Worm (Caenorhabditis elegans) whole organism, L2 larva: Measurements from ENCODE around the gene F15D4.5.

Source experiments
- C34F6.9 ChIP-seq: fragments of 150-350 bp; optimal IDR thresholded peaks from 2 replicates; lab custom pipeline; 2014; ENCODE audit warnings: missing biosample characterization, missing genetic modification characterization
- F13H6.1 ChIP-seq: sonication (generic microtip); optimal IDR thresholded peaks from 2 replicates; lab custom pipeline; 2016; ENCODE audit warnings: missing genetic modification characterization, missing compliant biosample characterization
- R02D3.7 ChIP-seq: fragments of 150-350 bp; optimal IDR thresholded peaks from 2 replicates; lab custom pipeline; 2014; ENCODE audit warnings: missing biosample characterization, missing genetic modification characterization
- Y55F3AM.14 ChIP-seq: fragments of 200-800 bp; sonication (Bioruptor generic); optimal IDR thresholded peaks from 2 replicates; lab custom pipeline; 2018; ENCODE audit warnings: mild to moderate bottlenecking, missing genetic modification characterization, missing compliant biosample characterization
- ZK546.5 ChIP-seq: sonication (generic microtip); optimal IDR thresholded peaks from 2 replicates; lab custom pipeline; 2017; ENCODE audit warnings: missing biosample characterization, missing genetic modification characterization
- alr-1 ChIP-seq: fragments of 150-350 bp; optimal IDR thresholded peaks from 2 replicates; lab custom pipeline; 2014; ENCODE audit warnings: missing biosample characterization, missing genetic modification characterization
- ama-1 ChIP-seq: fragments of 150-350 bp; optimal IDR thresholded peaks from 2 replicates; lab custom pipeline; 2018; ENCODE audit warnings: inconsistent platforms
- blmp-1 ChIP-seq: sonication (generic microtip); optimal IDR thresholded peaks from 2 replicates; lab custom pipeline; 2017; ENCODE audit warnings: missing genetic modification characterization, mild to moderate bottlenecking, missing compliant biosample characterization, antibody characterized with exemption, moderate library complexity; ENCODE audit not compliant: insufficient read depth
- ceh-16 ChIP-seq: fragments of 150-350 bp; optimal IDR thresholded peaks from 2 replicates; lab custom pipeline; 2014; ENCODE audit warnings: missing biosample characterization, missing genetic modification characterization
- crh-2 ChIP-seq: sonication (generic microtip); optimal IDR thresholded peaks from 2 replicates; lab custom pipeline; 2017; ENCODE audit warnings: missing biosample characterization, missing genetic modification characterization
- egl-27 ChIP-seq: sonication (generic microtip); optimal IDR thresholded peaks from 3 replicates; lab custom pipeline; 2017; ENCODE audit warnings: missing biosample characterization, missing genetic modification reagents, missing genetic modification characterization
- elt-1 ChIP-seq: fragments of 150-350 bp; optimal IDR thresholded peaks from 2 replicates; lab custom pipeline; 2014; ENCODE audit warnings: missing biosample characterization, missing genetic modification characterization
- elt-3 ChIP-seq: sonication (generic microtip); optimal IDR thresholded peaks from 2 replicates; lab custom pipeline; 2017; ENCODE audit warnings: missing biosample characterization, missing genetic modification characterization
- fos-1 ChIP-seq: fragments of 150-350 bp; optimal IDR thresholded peaks from 2 replicates; lab custom pipeline; 2014; ENCODE audit warnings: missing biosample characterization, missing genetic modification characterization
- gmeb-1 ChIP-seq: fragments of 150-350 bp; optimal IDR thresholded peaks from 2 replicates; lab custom pipeline; 2014; ENCODE audit warnings: missing biosample characterization, missing genetic modification characterization
- lin-11 ChIP-seq: fragments of 150-350 bp; sonication (generic microtip); optimal IDR thresholded peaks from 2 replicates; lab custom pipeline; 2014; ENCODE audit warnings: missing biosample characterization, missing genetic modification characterization, inconsistent platforms, mixed read lengths
- lin-13 ChIP-seq: fragments of 150-350 bp; optimal IDR thresholded peaks from 2 replicates; lab custom pipeline; 2014; ENCODE audit warnings: missing biosample characterization, missing genetic modification reagents, missing genetic modification characterization
- lsy-2 ChIP-seq, 2 experiments: fragments of 150-350 bp in 1 of 2; sonication (generic microtip) in 1 of 2; optimal IDR thresholded peaks; 2 replicates each; lab custom pipeline; 2014 to 2017; ENCODE audit warnings: missing biosample characterization in 2 of 2, missing genetic modification characterization in 2 of 2
- mbf-1 ChIP-seq: sonication (generic microtip); optimal IDR thresholded peaks from 2 replicates; lab custom pipeline; 2017; ENCODE audit warnings: missing biosample characterization, missing genetic modification characterization
- mdl-1 ChIP-seq, 2 experiments: fragments of 150-350 bp in 1 of 2; sonication (generic microtip) in 1 of 2; optimal IDR thresholded peaks; 2 replicates each; lab custom pipeline; 2017; ENCODE audit warnings: missing biosample characterization in 2 of 2, missing genetic modification characterization in 2 of 2
- nhr-10 ChIP-seq: sonication (generic microtip); optimal IDR thresholded peaks from 2 replicates; lab custom pipeline; 2017; ENCODE audit warnings: missing biosample characterization, missing genetic modification characterization
- nhr-12 ChIP-seq: fragments of 150-350 bp; optimal IDR thresholded peaks from 2 replicates; lab custom pipeline; 2014; ENCODE audit warnings: missing biosample characterization, missing genetic modification characterization
- nhr-129 ChIP-seq: fragments of 150-350 bp; optimal IDR thresholded peaks from 2 replicates; lab custom pipeline; 2014; ENCODE audit warnings: missing biosample characterization, missing genetic modification characterization
- nhr-21 ChIP-seq: fragments of 150-350 bp; optimal IDR thresholded peaks from 2 replicates; lab custom pipeline; 2014; ENCODE audit warnings: missing biosample characterization, missing genetic modification characterization
- nhr-23 ChIP-seq: fragments of 150-350 bp; optimal IDR thresholded peaks from 2 replicates; lab custom pipeline; 2014; ENCODE audit warnings: missing biosample characterization, missing genetic modification reagents, missing genetic modification characterization
- nhr-25 ChIP-seq: fragments of 150-350 bp; sonication (generic microtip); optimal IDR thresholded peaks from 3 replicates; lab custom pipeline; 2014; ENCODE audit warnings: missing biosample characterization, missing genetic modification characterization
- nhr-6 ChIP-seq: fragments of 150-350 bp; optimal IDR thresholded peaks from 2 replicates; lab custom pipeline; 2014; ENCODE audit warnings: missing biosample characterization, missing genetic modification characterization
- nhr-77 ChIP-seq: fragments of 150-350 bp; optimal IDR thresholded peaks from 2 replicates; lab custom pipeline; 2014; ENCODE audit warnings: missing biosample characterization, missing genetic modification characterization
- peb-1 ChIP-seq: fragments of 150-350 bp; optimal IDR thresholded peaks from 2 replicates; lab custom pipeline; 2014; ENCODE audit warnings: missing biosample characterization, missing genetic modification characterization
- sem-4 ChIP-seq: fragments of 150-350 bp; optimal IDR thresholded peaks from 2 replicates; lab custom pipeline; 2014; ENCODE audit warnings: missing biosample characterization, missing genetic modification reagents, missing genetic modification characterization
- sma-3 ChIP-seq: sonication (generic microtip); optimal IDR thresholded peaks from 2 replicates; lab custom pipeline; 2016; ENCODE audit warnings: missing genetic modification reagents, missing genetic modification characterization, missing compliant biosample characterization
- sma-9 ChIP-seq, 2 experiments: fragments of 150-350 bp in 1 of 2; sonication (generic microtip) in 1 of 2; optimal IDR thresholded peaks; 2 replicates each; lab custom pipeline; 2014 to 2016; ENCODE audit warnings: missing genetic modification characterization in 2 of 2, mild to moderate bottlenecking in 1 of 2, missing biosample characterization in 1 of 2, missing compliant biosample characterization in 1 of 2, missing genetic modification reagents in 1 of 2, moderate library complexity in 1 of 2
- snpc-4 ChIP-seq: fragments of 150-350 bp; optimal IDR thresholded peaks from 2 replicates; lab custom pipeline; 2014; ENCODE audit warnings: missing biosample characterization, missing genetic modification characterization
- unc-55 ChIP-seq: fragments of 150-350 bp; sonication (generic microtip); optimal IDR thresholded peaks from 3 replicates; lab custom pipeline; 2014; ENCODE audit warnings: missing biosample characterization, missing genetic modification reagents, missing genetic modification characterization
- unc-62 ChIP-seq: fragments of 150-350 bp; optimal IDR thresholded peaks from 2 replicates; lab custom pipeline; 2014; ENCODE audit warnings: missing biosample characterization, missing genetic modification reagents, missing genetic modification characterization
- zag-1 ChIP-seq: fragments of 150-350 bp; optimal IDR thresholded peaks from 2 replicates; lab custom pipeline; 2014; ENCODE audit warnings: missing biosample characterization, missing genetic modification characterization
- ztf-1 ChIP-seq: fragments of 200-800 bp; sonication (Bioruptor generic); conservative IDR thresholded peaks from 2 replicates; pipeline ENCODE4 v1.3.6; 2022; ENCODE audit warnings: missing genetic modification characterization, missing compliant biosample characterization
- ztf-4 ChIP-seq: fragments of 150-350 bp; optimal IDR thresholded peaks from 2 replicates; lab custom pipeline; 2014; ENCODE audit warnings: missing biosample characterization, missing genetic modification characterization

F15D4.5 gene

DNA sequence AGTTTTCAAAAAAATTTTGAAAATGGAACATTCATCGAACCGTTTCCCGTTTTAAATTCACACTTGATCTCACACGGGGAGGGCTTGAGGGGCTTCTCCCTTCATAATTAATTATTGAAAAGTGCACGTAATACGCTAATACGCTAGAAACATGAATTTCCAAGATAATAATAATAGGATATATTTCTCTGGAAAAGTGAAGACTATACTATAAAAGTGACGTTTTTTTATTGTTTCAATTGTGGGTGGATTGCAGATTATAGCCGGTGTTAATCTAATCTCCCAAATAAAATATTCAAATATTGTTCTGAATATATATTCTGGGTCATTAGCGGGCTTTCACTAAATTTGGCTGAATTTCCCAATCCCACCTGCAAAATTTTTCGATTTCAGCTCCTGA, 11.5 kb upstream of the F15D4.5 start:
- no peak for TF ChIP-seq blmp-1

DNA sequence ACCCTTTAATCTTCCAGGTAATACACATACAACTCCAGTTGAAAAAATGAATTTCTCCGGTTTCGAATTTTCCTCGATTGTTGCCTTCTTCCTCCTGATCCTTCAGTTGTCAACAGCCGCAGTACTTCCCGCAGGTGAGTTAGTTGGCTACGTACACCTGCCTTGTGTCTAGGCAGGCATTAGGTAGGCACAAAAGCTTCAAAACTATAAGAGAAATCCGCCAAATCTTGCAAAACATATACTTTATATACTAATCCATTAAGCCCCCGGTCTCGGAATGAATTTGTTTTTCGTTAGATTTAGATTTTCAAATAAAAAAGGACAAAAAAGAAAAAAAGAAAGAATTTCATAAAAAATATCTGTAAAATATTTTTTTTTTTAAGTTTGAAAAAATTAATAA, 9.9 kb upstream of the F15D4.5 start, which contains the start of gene flp-16:
Gene flp-16, plus strand, starts transcription at position 18 of the 400 bp plus-strand sequence.
- TF ChIP-seq ceh-16 (tag; lab: Kevin White, UChicago): no peak
- no peak for TF ChIP-seq lsy-2 (tag; optimal IDR thresholded peaks at IDR 0.05; lab: Kevin White, UChicago)
- TF ChIP-seq ama-1 (lab: Kevin White, UChicago): no peak
- TF ChIP-seq nhr-10 (tag; lab: Kevin White, UChicago): no peak

DNA sequence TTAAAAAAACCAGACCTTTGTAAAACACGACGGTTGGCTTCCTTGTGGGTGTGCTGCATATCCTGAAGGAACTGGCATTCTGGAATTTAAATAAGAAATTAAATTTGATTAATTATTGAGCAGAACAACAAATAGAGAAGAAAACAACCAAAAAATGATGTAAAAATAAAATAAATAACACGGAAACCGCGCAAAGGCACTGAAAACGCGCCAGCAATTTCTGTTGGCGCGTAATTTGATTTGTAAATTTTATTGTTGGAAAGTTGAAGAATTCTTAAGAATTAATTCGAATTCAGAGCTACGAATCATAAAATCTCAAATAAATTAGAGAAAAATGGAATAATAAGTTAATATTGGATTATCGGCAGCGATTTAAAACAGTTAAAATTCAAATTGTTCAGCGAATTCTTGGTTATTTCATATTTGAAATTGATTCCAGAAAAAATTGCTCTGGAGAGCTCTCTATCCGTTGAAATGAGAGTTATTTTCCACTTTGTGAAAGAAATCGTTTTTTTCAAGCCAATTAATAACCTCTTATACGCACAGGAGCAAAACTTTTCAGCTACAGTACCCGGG, 7.3 kb upstream of the F15D4.5 start, which contains the start of gene romo-1:
Gene romo-1, minus strand, starts transcription at position 79 of the 576 bp plus-strand sequence.
- TF ChIP-seq blmp-1 (peak; percentile 2), F13H6.1 (tag; lab: Kevin White, UChicago) (peak; percentile 66), ztf-4 (peak; percentile 22), nhr-129 (tag; lab: Kevin White, UChicago) (peak; percentile 41), sma-3 (GFP tag; lab: Kevin White, UChicago) (peak; percentile 75), snpc-4 (peak; percentile 64), unc-55 (peak; percentile 90), nhr-10 (tag; lab: Kevin White, UChicago) (no peak), elt-3 (tag; lab: Kevin White, UChicago) (no peak), nhr-77 (no peak), C34F6.9 (tag; lab: Kevin White, UChicago) (peak; percentile 88), lsy-2 (tag; optimal IDR thresholded peaks at IDR 0.05; lab: Kevin White, UChicago) (peak; percentile 70 to 91), nhr-25 (tag; lab: Kevin White, UChicago) (peak; percentile 56), fos-1 (tag; lab: Kevin White, UChicago) (peak; percentile 40), zag-1 (tag; lab: Kevin White, UChicago) (no peak), elt-1 (tag; lab: Kevin White, UChicago) (no peak), egl-27 (no peak), lin-13 (GFP tag; lab: Kevin White, UChicago) (peak; percentile 64), nhr-21 (tag; lab: Kevin White, UChicago) (no peak), mdl-1 (tag; optimal IDR thresholded peaks at IDR 0.05; lab: Kevin White, UChicago) (no peak), sma-9 (GFP tag; optimal IDR thresholded peaks at IDR 0.05; lab: Kevin White, UChicago) (peak; percentile 85), sma-9 (tag; optimal IDR thresholded peaks at IDR 0.05; lab: Kevin White, UChicago) (no peak), R02D3.7 (peak; percentile 19), nhr-6 (tag; lab: Kevin White, UChicago) (peak; percentile 49), peb-1 (tag; lab: Kevin White, UChicago) (no peak), crh-2 (tag; lab: Kevin White, UChicago) (peak; percentile 86), ZK546.5 (tag; lab: Kevin White, UChicago) (peak; percentile 1), unc-62 (GFP tag; lab: Kevin White, UChicago) (no peak), lin-11 (tag; lab: Kevin White, UChicago) (peak; percentile 36), mbf-1 (no peak), sem-4 (tag; lab: Kevin White, UChicago) (peak; percentile 65), gmeb-1 (peak; percentile 95), Y55F3AM.14 (GFP tag; lab: Kevin White, UChicago) (no peak)
- TF ChIP-seq, all 48 proteins: peak for 20

DNA sequence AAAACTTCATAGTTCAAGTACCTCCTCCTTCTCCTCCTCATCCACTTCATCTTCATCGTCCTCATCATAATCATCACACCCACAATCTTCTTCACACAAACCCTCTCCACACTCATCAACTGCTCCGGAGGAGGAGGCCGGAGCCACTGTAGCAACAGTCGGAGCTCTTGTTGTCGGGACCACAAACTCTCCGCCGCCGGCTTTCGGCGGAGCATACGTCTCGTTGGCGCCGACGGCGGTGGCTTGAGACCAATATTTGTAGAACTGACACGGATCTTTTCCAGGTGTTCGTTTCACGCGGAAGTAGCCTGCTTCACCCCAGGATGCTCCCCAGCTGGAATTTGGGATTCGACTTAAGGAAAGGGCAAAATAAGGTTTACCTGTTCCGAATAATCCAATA, 5.6 kb upstream of the F15D4.5 start:
- TF ChIP-seq R02D3.7 (no peak), crh-2 (tag; lab: Kevin White, UChicago) (no peak), ama-1 (lab: Kevin White, UChicago) (no peak), C34F6.9 (tag; lab: Kevin White, UChicago) (no peak), nhr-12 (no peak), snpc-4 (no peak), blmp-1 (no peak), alr-1 (tag; lab: Kevin White, UChicago) (no peak), zag-1 (tag; lab: Kevin White, UChicago) (no peak), nhr-23 (tag; lab: Kevin White, UChicago) (no peak), mdl-1 (tag; optimal IDR thresholded peaks at IDR 0.05; lab: Kevin White, UChicago) (no peak), nhr-10 (tag; lab: Kevin White, UChicago) (no peak), ztf-1 (GFP tag; lab: Robert Waterston, UW) (no peak), unc-62 (GFP tag; lab: Kevin White, UChicago) (no peak)
